Worm (Caenorhabditis elegans) whole organism, L2 larva: ENCODE measurements around the gene F08F8.7.
A peak's percentile ranks its signal among the peaks of the same experiment; 100 is the strongest.

ENCODE experiments used
- C34F6.9 ChIP-seq: fragments of 150-350 bp; optimal IDR thresholded peaks from 2 replicates; lab custom pipeline; 2014; ENCODE audit warnings: missing biosample characterization, missing genetic modification characterization
- blmp-1 ChIP-seq: sonication (generic microtip); optimal IDR thresholded peaks from 2 replicates; lab custom pipeline; 2017; ENCODE audit warnings: missing genetic modification characterization, mild to moderate bottlenecking, missing compliant biosample characterization, antibody characterized with exemption, moderate library complexity; ENCODE audit not compliant: insufficient read depth
- crh-2 ChIP-seq: sonication (generic microtip); optimal IDR thresholded peaks from 2 replicates; lab custom pipeline; 2017; ENCODE audit warnings: missing biosample characterization, missing genetic modification characterization
- fos-1 ChIP-seq: fragments of 150-350 bp; optimal IDR thresholded peaks from 2 replicates; lab custom pipeline; 2014; ENCODE audit warnings: missing biosample characterization, missing genetic modification characterization
- lsy-2 ChIP-seq, 2 experiments: fragments of 150-350 bp in 1 of 2; sonication (generic microtip) in 1 of 2; optimal IDR thresholded peaks; 2 replicates each; lab custom pipeline; 2014 to 2017; ENCODE audit warnings: missing biosample characterization in 2 of 2, missing genetic modification characterization in 2 of 2
- nhr-25 ChIP-seq: fragments of 150-350 bp; sonication (generic microtip); optimal IDR thresholded peaks from 3 replicates; lab custom pipeline; 2014; ENCODE audit warnings: missing biosample characterization, missing genetic modification characterization
- sem-4 ChIP-seq: fragments of 150-350 bp; optimal IDR thresholded peaks from 2 replicates; lab custom pipeline; 2014; ENCODE audit warnings: missing biosample characterization, missing genetic modification reagents, missing genetic modification characterization
- sma-9 ChIP-seq, 2 experiments: fragments of 150-350 bp in 1 of 2; sonication (generic microtip) in 1 of 2; optimal IDR thresholded peaks; 2 replicates each; lab custom pipeline; 2014 to 2016; ENCODE audit warnings: missing genetic modification characterization in 2 of 2, mild to moderate bottlenecking in 1 of 2, missing biosample characterization in 1 of 2, missing compliant biosample characterization in 1 of 2, missing genetic modification reagents in 1 of 2, moderate library complexity in 1 of 2
- ztf-11 ChIP-seq: sonication (generic microtip); optimal IDR thresholded peaks from 2 replicates; lab custom pipeline; 2017; ENCODE audit warnings: missing biosample characterization, missing genetic modification characterization

Gene F08F8.7

ce11 chrIII:7296092-7296668 is 50.8 kb downstream of the F08F8.7 start:
- TF ChIP-seq blmp-1 (tag; lab: Kevin White, UChicago) = peak; percentile 7
- TF ChIP-seq crh-2 (tag; lab: Kevin White, UChicago) = peak; percentile 56
- no peak for TF ChIP-seq fos-1 (tag; lab: Kevin White, UChicago)
- TF ChIP-seq nhr-25 (tag; lab: Kevin White, UChicago) = peak; percentile 69
- no peak for TF ChIP-seq C34F6.9
- peak in 1 of 2 experiments; percentile 13 for TF ChIP-seq lsy-2 (tag; optimal IDR thresholded peaks at IDR 0.05; lab: Kevin White, UChicago)
- peak; percentile 52 for TF ChIP-seq sem-4 (tag; lab: Kevin White, UChicago)
- TF ChIP-seq sma-9 (GFP tag; optimal IDR thresholded peaks at IDR 0.05; lab: Kevin White, UChicago) = no peak
- TF ChIP-seq sma-9 (tag; optimal IDR thresholded peaks at IDR 0.05; lab: Kevin White, UChicago) = no peak
- TF ChIP-seq ztf-11 (tag; lab: Kevin White, UChicago) = no peak
- TF ChIP-seq, all 48 proteins: peak for 5
